Fruit fly (Drosophila melanogaster) whole organism, embryonic: ENCODE results near the gene Rpn1.

Source experiments
- Adf1 ChIP-seq: fragments of 200-800 bp; sonication (Bioruptor generic); IDR thresholded peaks from 2 replicates; pipeline ENCODE4 v1.3.6; 2022; ENCODE audit warnings: missing biosample characterization, missing genetic modification characterization
- Blimp-1 ChIP-seq: fragments of 200-800 bp; sonication (Bioruptor generic); optimal IDR thresholded peaks from 3 replicates; lab custom pipeline; 2018; ENCODE audit warnings: missing biosample characterization, missing genetic modification characterization, mild to moderate bottlenecking, moderate library complexity, missing genetic modification reagents
- C15 ChIP-seq: fragments of 200-800 bp; sonication (Bioruptor generic); IDR thresholded peaks from 3 replicates; pipeline ENCODE4 v1.3.6; 2022; ENCODE audit warnings: missing biosample characterization, missing genetic modification characterization
- CG11695 ChIP-seq: fragments of 200-800 bp; sonication (Bioruptor generic); IDR thresholded peaks from 3 replicates; pipeline ENCODE4 v1.3.6; 2022; ENCODE audit warnings: missing biosample characterization, missing genetic modification characterization
- CG1233 ChIP-seq: fragments of 200-800 bp; sonication (Bioruptor generic); optimal IDR thresholded peaks from 4 replicates; lab custom pipeline; 2018; ENCODE audit warnings: missing biosample characterization, mild to moderate bottlenecking, missing genetic modification characterization
- CG13296 ChIP-seq: fragments of 200-800 bp; sonication (Bioruptor generic); optimal IDR thresholded peaks from 3 replicates; lab custom pipeline; 2018; ENCODE audit warnings: missing biosample characterization, mild to moderate bottlenecking, missing genetic modification characterization
- CG14965 ChIP-seq: fragments of 200-800 bp; sonication (Bioruptor generic); optimal IDR thresholded peaks from 2 replicates; lab custom pipeline; 2016; ENCODE audit warnings: missing biosample characterization, missing genetic modification characterization, borderline replicate concordance
- CG1647 ChIP-seq: fragments of 200-800 bp; sonication (Bioruptor generic); optimal IDR thresholded peaks from 3 replicates; lab custom pipeline; 2016; ENCODE audit warnings: missing biosample characterization, missing genetic modification characterization
- CG17328 ChIP-seq: fragments of 200-800 bp; sonication (Bioruptor generic); IDR thresholded peaks from 2 replicates; pipeline ENCODE4 v1.3.6; 2022; ENCODE audit warnings: missing biosample characterization, missing genetic modification characterization
- CG18476 ChIP-seq: fragments of 200-800 bp; sonication (Bioruptor generic); optimal IDR thresholded peaks from 2 replicates; lab custom pipeline; 2016; ENCODE audit warnings: missing biosample characterization, mild to moderate bottlenecking, missing genetic modification characterization
- CG2712 ChIP-seq: fragments of 200-800 bp; optimal IDR thresholded peaks from 3 replicates; lab custom pipeline; 2019; ENCODE audit warnings: missing biosample characterization, mild to moderate bottlenecking, missing genetic modification characterization, moderate library complexity
- CG30020 ChIP-seq: fragments of 200-800 bp; optimal IDR thresholded peaks from 2 replicates; lab custom pipeline; 2019; ENCODE audit warnings: missing biosample characterization, mild to moderate bottlenecking, missing genetic modification characterization, moderate library complexity
- CG33557 ChIP-seq: fragments of 200-800 bp; sonication (Bioruptor generic); optimal IDR thresholded peaks from 2 replicates; lab custom pipeline; 2019; ENCODE audit warnings: missing biosample characterization, mild to moderate bottlenecking, missing genetic modification characterization, moderate library complexity
- CG4820 ChIP-seq: fragments of 200-800 bp; sonication (Bioruptor generic); optimal IDR thresholded peaks from 3 replicates; lab custom pipeline; 2016; ENCODE audit warnings: missing biosample characterization, missing genetic modification characterization
- CG6175 ChIP-seq: fragments of 200-800 bp; sonication (Bioruptor generic); IDR thresholded peaks from 3 replicates; pipeline ENCODE4 v1.3.6; 2022; ENCODE audit warnings: missing biosample characterization, missing genetic modification characterization
- CG6272 ChIP-seq: fragments of 200-800 bp; sonication (Bioruptor generic); IDR thresholded peaks from 2 replicates; pipeline ENCODE4 v1.3.6; 2022; ENCODE audit warnings: missing biosample characterization, missing genetic modification characterization
- CG7963 ChIP-seq: fragments of 200-800 bp; sonication (Bioruptor generic); IDR thresholded peaks from 3 replicates; pipeline ENCODE4 v1.3.6; 2022; ENCODE audit warnings: missing biosample characterization, missing genetic modification characterization; ENCODE audit not compliant: partially characterized antibody
- CG8765 ChIP-seq: fragments of 200-800 bp; sonication (Bioruptor generic); IDR thresholded peaks from 2 replicates; pipeline ENCODE4 v1.3.6; 2022; ENCODE audit warnings: missing biosample characterization, missing genetic modification characterization
- CTCF ChIP-seq: fragments of 200-800 bp; sonication (Bioruptor generic); optimal IDR thresholded peaks from 2 replicates; lab custom pipeline; 2017; ENCODE audit warnings: missing biosample characterization, mild to moderate bottlenecking, missing genetic modification characterization, moderate library complexity
- Deaf1 ChIP-seq: fragments of 200-800 bp; optimal IDR thresholded peaks from 3 replicates; lab custom pipeline; 2019; ENCODE audit warnings: missing biosample characterization, mild to moderate bottlenecking, missing genetic modification characterization, moderate library complexity
- E2f1 ChIP-seq: fragments of 200-800 bp; sonication (Bioruptor generic); IDR thresholded peaks from 2 replicates; pipeline ENCODE4 v1.3.6; 2022; ENCODE audit warnings: missing biosample characterization, missing genetic modification characterization
- HLH3B ChIP-seq: fragments of 200-800 bp; sonication (Bioruptor generic); IDR thresholded peaks from 2 replicates; pipeline ENCODE4 v1.3.6; 2022; ENCODE audit warnings: missing biosample characterization, missing genetic modification characterization
- Hand ChIP-seq: fragments of 200-800 bp; sonication (Bioruptor generic); optimal IDR thresholded peaks from 2 replicates; lab custom pipeline; 2017; ENCODE audit warnings: mild to moderate bottlenecking, missing biosample characterization, missing genetic modification reagents, missing genetic modification characterization
- Hr39 ChIP-seq: fragments of >200 bp; optimal IDR thresholded peaks from 2 replicates; lab custom pipeline; 2017
- Mes4 ChIP-seq: fragments of 200-800 bp; sonication (Bioruptor generic); optimal IDR thresholded peaks from 2 replicates; lab custom pipeline; 2016; ENCODE audit warnings: missing biosample characterization, missing genetic modification characterization
- NFAT ChIP-seq: fragments of 200-800 bp; sonication (Bioruptor generic); IDR thresholded peaks from 2 replicates; pipeline ENCODE4 v1.3.6; 2022; ENCODE audit warnings: missing biosample characterization, missing genetic modification characterization
- Neu2 ChIP-seq: fragments of 200-800 bp; sonication (Bioruptor generic); optimal IDR thresholded peaks from 3 replicates; lab custom pipeline; 2016; ENCODE audit warnings: missing biosample characterization, missing genetic modification characterization, borderline replicate concordance
- Nf-YA ChIP-seq: fragments of 200-800 bp; sonication (Bioruptor generic); IDR thresholded peaks from 2 replicates; pipeline ENCODE4 v1.3.6; 2022; ENCODE audit warnings: missing biosample characterization, missing genetic modification characterization
- Nf-YB ChIP-seq: fragments of 200-800 bp; sonication (Bioruptor generic); optimal IDR thresholded peaks from 3 replicates; lab custom pipeline; 2019; ENCODE audit warnings: missing biosample characterization, mild to moderate bottlenecking, missing genetic modification characterization, moderate library complexity
- Ravus ChIP-seq: fragments of 200-800 bp; sonication (Bioruptor generic); IDR thresholded peaks from 2 replicates; pipeline ENCODE4 v1.3.6; 2022; ENCODE audit warnings: missing biosample characterization, missing genetic modification characterization
- Side ChIP-seq: fragments of 200-800 bp; sonication (Bioruptor generic); optimal IDR thresholded peaks from 2 replicates; lab custom pipeline; 2016; ENCODE audit warnings: missing biosample characterization, missing genetic modification characterization
- Spps ChIP-seq: fragments of 200-800 bp; sonication (Bioruptor generic); optimal IDR thresholded peaks from 2 replicates; lab custom pipeline; 2018; ENCODE audit warnings: missing biosample characterization, mild to moderate bottlenecking, missing genetic modification characterization
- Ssrp ChIP-seq: fragments of 200-800 bp; sonication (Bioruptor generic); optimal IDR thresholded peaks from 2 replicates; lab custom pipeline; 2018; ENCODE audit warnings: missing biosample characterization, mild to moderate bottlenecking, missing genetic modification characterization, moderate library complexity
- bigmax ChIP-seq: fragments of 200-800 bp; sonication (Bioruptor generic); optimal IDR thresholded peaks from 2 replicates; lab custom pipeline; 2018; ENCODE audit warnings: missing biosample characterization, mild to moderate bottlenecking, missing genetic modification characterization
- en ChIP-seq: fragments of 200-800 bp; sonication (Bioruptor generic); optimal IDR thresholded peaks from 2 replicates; lab custom pipeline; 2016; ENCODE audit warnings: missing biosample characterization, missing genetic modification characterization
- exex ChIP-seq: fragments of 200-800 bp; sonication (Bioruptor generic); optimal IDR thresholded peaks from 4 replicates; lab custom pipeline; 2018; ENCODE audit warnings: missing biosample characterization, mild to moderate bottlenecking, missing genetic modification characterization, moderate library complexity
- fd3F ChIP-seq: fragments of 200-800 bp; sonication (Bioruptor generic); optimal IDR thresholded peaks from 2 replicates; lab custom pipeline; 2018; ENCODE audit warnings: missing biosample characterization, mild to moderate bottlenecking, missing genetic modification characterization, moderate library complexity
- gce ChIP-seq: fragments of 200-800 bp; sonication (Bioruptor generic); IDR thresholded peaks from 3 replicates; pipeline ENCODE4 v1.3.6; 2022; ENCODE audit warnings: missing biosample characterization, missing genetic modification characterization
- gfzf ChIP-seq: fragments of 200-800 bp; sonication (Bioruptor generic); optimal IDR thresholded peaks from 2 replicates; lab custom pipeline; 2016; ENCODE audit warnings: missing biosample characterization, mild to moderate bottlenecking, missing genetic modification characterization, moderate library complexity
- gro ChIP-seq: fragments of 200-800 bp; sonication (Bioruptor generic); optimal IDR thresholded peaks from 2 replicates; lab custom pipeline; 2016; ENCODE audit warnings: missing biosample characterization, missing genetic modification characterization
- gt ChIP-seq: fragments of 200-800 bp; sonication (Bioruptor generic); IDR thresholded peaks from 2 replicates; pipeline ENCODE4 v1.3.6; 2022; ENCODE audit warnings: missing biosample characterization, missing genetic modification characterization
- hb ChIP-seq: fragments of 200-800 bp; sonication (Bioruptor generic); IDR thresholded peaks from 3 replicates; pipeline ENCODE4 v1.3.6; 2022; ENCODE audit warnings: missing biosample characterization, missing genetic modification characterization; ENCODE audit not compliant: partially characterized antibody
- her ChIP-seq: fragments of 200-800 bp; sonication (Bioruptor generic); optimal IDR thresholded peaks from 2 replicates; lab custom pipeline; 2016; ENCODE audit warnings: missing biosample characterization, missing genetic modification characterization
- lola ChIP-seq, 3 experiments: fragments of >200 bp in 2 of 3; fragments of 200-800 bp in 1 of 3; sonication (Bioruptor generic) in 1 of 3; optimal IDR thresholded peaks; 2 replicates each; lab custom pipeline; 2017 to 2019; ENCODE audit warnings: missing biosample characterization in 3 of 3, missing genetic modification characterization in 3 of 3, mild to moderate bottlenecking in 1 of 3, moderate library complexity in 1 of 3
- mam ChIP-seq: fragments of 200-800 bp; sonication (Bioruptor generic); optimal IDR thresholded peaks from 3 replicates; lab custom pipeline; 2016; ENCODE audit warnings: missing biosample characterization, missing genetic modification characterization
- slbo ChIP-seq: fragments of 200-800 bp; sonication (Bioruptor generic); IDR thresholded peaks from 2 replicates; pipeline ENCODE4 v1.3.6; 2022; ENCODE audit warnings: missing biosample characterization, missing genetic modification characterization
- slou ChIP-seq: fragments of 200-800 bp; sonication (Bioruptor generic); optimal IDR thresholded peaks from 3 replicates; lab custom pipeline; 2016; ENCODE audit warnings: missing biosample characterization, missing genetic modification characterization
- so ChIP-seq: fragments of 200-800 bp; sonication (Bioruptor generic); IDR thresholded peaks from 3 replicates; pipeline ENCODE4 v1.3.6; 2022; ENCODE audit warnings: missing biosample characterization, missing genetic modification characterization
- tx ChIP-seq: fragments of 200-800 bp; sonication (Bioruptor generic); optimal IDR thresholded peaks from 2 replicates; lab custom pipeline; 2016; ENCODE audit warnings: missing biosample characterization, missing genetic modification characterization
- unc-4 ChIP-seq: fragments of 200-800 bp; sonication (Bioruptor generic); IDR thresholded peaks from 2 replicates; pipeline ENCODE4 v1.3.6; 2022; ENCODE audit warnings: missing biosample characterization, missing genetic modification characterization; ENCODE audit not compliant: partially characterized antibody
- z ChIP-seq: fragments of 200-800 bp; sonication (Bioruptor generic); IDR thresholded peaks from 3 replicates; pipeline ENCODE4 v1.3.6; 2022; ENCODE audit warnings: missing biosample characterization, missing genetic modification characterization

Rpn1 gene

dm6 chr3L:19896892-19897684 lies 17.8 kb upstream of the Rpn1 start (continued):
- no peak for TF ChIP-seq mam (GFP tag; lab: Kevin White, UChicago)
- TF ChIP-seq CG30020 (tag; lab: Kevin White, UChicago), result no peak
- TF ChIP-seq exex, result peak; percentile 12
- no peak for TF ChIP-seq CG1647 (GFP tag; lab: Kevin White, UChicago)
- TF ChIP-seq CG1233 (GFP tag; lab: Kevin White, UChicago), result no peak
- TF ChIP-seq CG8765 (GFP tag; lab: Robert Waterston, UW), result no peak
- TF ChIP-seq Mes4 (GFP tag; lab: Kevin White, UChicago), result no peak
- no peak for TF ChIP-seq CG13296 (GFP tag; lab: Kevin White, UChicago)
- TF ChIP-seq slbo (GFP tag; lab: Robert Waterston, UW), result no peak
- no peak for TF ChIP-seq CG14965 (GFP tag; lab: Kevin White, UChicago)
- no peak for TF ChIP-seq Deaf1
- no peak for TF ChIP-seq lola (GFP tag; optimal IDR thresholded peaks at IDR 0.05; lab: Kevin White, UChicago)
- TF ChIP-seq unc-4 (GFP tag; lab: Robert Waterston, UW), result no peak
- TF ChIP-seq her (GFP tag; lab: Kevin White, UChicago), result no peak
- no peak for TF ChIP-seq gce (GFP tag; lab: Robert Waterston, UW)
- no peak for TF ChIP-seq C15
- no peak for TF ChIP-seq hb (GFP tag; lab: Robert Waterston, UW)
- TF ChIP-seq so (GFP tag; lab: Robert Waterston, UW), result 0 out of 3 replicates have a peak, but pooled peaks have one; percentile 9
- peak; percentile 3 for TF ChIP-seq gfzf (GFP tag; lab: Kevin White, UChicago)
- no peak for TF ChIP-seq bigmax (GFP tag; lab: Kevin White, UChicago)
- TF ChIP-seq Blimp-1 (GFP tag; lab: Kevin White, UChicago), result no peak
- TF ChIP-seq fd3F (GFP tag; lab: Kevin White, UChicago), result no peak
- peak; percentile 64; the same call in 2 of the 3 replicates for TF ChIP-seq CG6175 (GFP tag; lab: Robert Waterston, UW)
- peak; percentile 33; the same call in 1 of the 3 replicates for TF ChIP-seq CG11695 (GFP tag; lab: Robert Waterston, UW)
- no peak for TF ChIP-seq CG4820 (GFP tag; lab: Kevin White, UChicago)
- TF ChIP-seq Ravus (GFP tag; lab: Robert Waterston, UW), result no peak
- TF ChIP-seq CG2712, result no peak
- no peak for TF ChIP-seq Neu2 (GFP tag; lab: Kevin White, UChicago)
- no peak for TF ChIP-seq Adf1 (GFP tag; lab: Robert Waterston, UW)
- TF ChIP-seq Ssrp (tag; lab: Kevin White, UChicago), result peak; percentile 27
- no peak for TF ChIP-seq Nf-YB
- peak; percentile 50 for TF ChIP-seq CG18476 (GFP tag; lab: Kevin White, UChicago)
- no peak for TF ChIP-seq CTCF (GFP tag; lab: Kevin White, UChicago)
- TF ChIP-seq Spps (tag; lab: Kevin White, UChicago), result no peak
- no peak for TF ChIP-seq CG33557 (GFP tag; lab: Kevin White, UChicago)
- peak; percentile 35 for TF ChIP-seq Hand
- no peak for TF ChIP-seq en (GFP tag; lab: Kevin White, UChicago)
- peak; percentile 3 for TF ChIP-seq tx (GFP tag; lab: Kevin White, UChicago)
- no peak for TF ChIP-seq Hr39
- TF ChIP-seq HLH3B (GFP tag; lab: Robert Waterston, UW), result no peak
- no peak for TF ChIP-seq slou (GFP tag; lab: Kevin White, UChicago)
- TF ChIP-seq NFAT (GFP tag; lab: Robert Waterston, UW), result peak; percentile 9; the same call in 1 of the 2 replicates
- TF ChIP-seq Side (GFP tag; lab: Kevin White, UChicago), result peak; percentile 30
- TF ChIP-seq CG6272, result no peak
- TF ChIP-seq E2f1, result no peak
- no peak for TF ChIP-seq gt (GFP tag; lab: Robert Waterston, UW)
- no peak for TF ChIP-seq Nf-YA
- no peak for TF ChIP-seq CG17328
- no peak for TF ChIP-seq CG7963 (GFP tag; lab: Robert Waterston, UW)
- no peak for TF ChIP-seq gro (GFP tag; lab: Kevin White, UChicago)
- TF ChIP-seq z (GFP tag; lab: Robert Waterston, UW), result 0 out of 3 replicates have a peak, but pooled peaks have one; percentile 6
